Worm (Caenorhabditis elegans) whole organism, early embryonic: ENCODE measurements around the gene tsp-9.

ENCODE experiments used
- ceh-13 ChIP-seq: fragments of 200-800 bp; sonication (Bioruptor generic); optimal IDR thresholded peaks from 2 replicates; lab custom pipeline; 2018; ENCODE audit warnings: mild to moderate bottlenecking, missing genetic modification characterization, missing compliant biosample characterization
- ets-7 ChIP-seq: sonication (generic microtip); optimal IDR thresholded peaks from 2 replicates; lab custom pipeline; 2016; ENCODE audit warnings: missing genotype, missing genetic modification characterization, missing compliant biosample characterization
- sea-1 ChIP-seq: fragments of 200-800 bp; sonication (Bioruptor generic); conservative IDR thresholded peaks from 2 replicates; pipeline ENCODE4 v1.3.6; 2022; ENCODE audit warnings: missing genetic modification characterization, missing compliant biosample characterization
- tbx-37 ChIP-seq: fragments of 200-800 bp; sonication (Bioruptor generic); conservative IDR thresholded peaks from 2 replicates; pipeline ENCODE4 v1.3.6; 2022; ENCODE audit warnings: missing genetic modification reagents, missing genetic modification characterization, missing compliant biosample characterization

DNA sequence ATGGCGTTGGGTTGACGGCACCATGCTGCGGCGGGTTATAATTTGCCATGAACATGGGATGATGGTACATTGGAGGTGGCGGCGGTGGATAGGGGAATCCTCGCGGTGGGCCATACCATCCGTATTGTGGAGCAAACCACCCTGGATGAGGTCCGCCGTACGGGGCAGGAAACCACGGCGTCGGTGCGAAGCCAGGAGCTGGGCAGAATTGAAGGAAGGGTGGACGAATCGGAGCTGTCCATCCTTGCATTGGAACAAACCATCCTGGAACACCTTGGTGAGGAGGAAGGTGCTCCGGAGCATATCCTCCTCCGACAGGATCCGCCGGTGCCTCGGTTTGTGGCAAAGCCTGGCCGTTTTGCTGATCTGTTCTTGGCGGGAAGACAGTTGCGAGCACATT, 43.2 kb upstream of the tsp-9 start:
- no peak for TF ChIP-seq ceh-13
- no peak for TF ChIP-seq ets-7 (tag; lab: Kevin White, UChicago)
- no peak for TF ChIP-seq sea-1 (GFP tag; lab: Robert Waterston, UW)
- TF ChIP-seq tbx-37, result no peak
